Worm (Caenorhabditis elegans) whole organism, young adult: Measurements from ENCODE around the gene col-116.

ENCODE experiments used
- F22D6.2 ChIP-seq: sonication (generic microtip); optimal IDR thresholded peaks from 2 replicates; lab custom pipeline; 2016; ENCODE audit warnings: mild to moderate bottlenecking, missing genetic modification characterization, missing compliant biosample characterization
- F33H1.4 ChIP-seq: fragments of 200-800 bp; sonication (Bioruptor generic); IDR thresholded peaks from 2 replicates; pipeline ENCODE4 v1.3.6; 2022; ENCODE audit warnings: missing genetic modification reagents, missing genetic modification characterization, missing compliant biosample characterization
- F39B2.1 ChIP-seq: fragments of 200-800 bp; sonication (Bioruptor generic); IDR thresholded peaks from 2 replicates; pipeline ENCODE4 v1.3.6; 2022; ENCODE audit warnings: missing genetic modification reagents, missing genetic modification characterization, missing compliant biosample characterization
- F49E8.2 ChIP-seq: sonication (generic microtip); optimal IDR thresholded peaks from 3 replicates; lab custom pipeline; 2017; ENCODE audit warnings: missing genetic modification characterization, mild to moderate bottlenecking, missing compliant biosample characterization, antibody characterized with exemption, moderate library complexity; ENCODE audit not compliant: insufficient read depth
- T07F8.4 ChIP-seq: sonication (generic microtip); optimal IDR thresholded peaks from 2 replicates; lab custom pipeline; 2016; ENCODE audit warnings: mild to moderate bottlenecking, missing genetic modification characterization, moderate library complexity, missing compliant biosample characterization
- Y53G8AR.9 ChIP-seq: fragments of 200-800 bp; sonication (Bioruptor generic); conservative IDR thresholded peaks from 2 replicates; pipeline ENCODE4 v1.3.6; 2022; ENCODE audit warnings: missing genetic modification reagents, missing genetic modification characterization, missing compliant biosample characterization
- Y56A3A.18 ChIP-seq: fragments of 200-800 bp; sonication (Bioruptor generic); IDR thresholded peaks from 2 replicates; pipeline ENCODE4 v1.3.6; 2022; ENCODE audit warnings: missing genetic modification reagents, missing genetic modification characterization, missing compliant biosample characterization
- atf-7 ChIP-seq: sonication (generic microtip); optimal IDR thresholded peaks from 2 replicates; lab custom pipeline; 2017; ENCODE audit warnings: mild to moderate bottlenecking, missing genetic modification characterization, missing compliant biosample characterization
- ceh-40 ChIP-seq: fragments of 200-800 bp; sonication (Bioruptor generic); IDR thresholded peaks from 2 replicates; pipeline ENCODE4 v1.3.6; 2022; ENCODE audit warnings: missing genetic modification characterization, missing compliant biosample characterization
- die-1 ChIP-seq: sonication (generic microtip); optimal IDR thresholded peaks from 2 replicates; lab custom pipeline; 2016; ENCODE audit warnings: missing genotype, mild to moderate bottlenecking, missing genetic modification characterization, missing compliant biosample characterization
- fkh-3 ChIP-seq: sonication (generic microtip); optimal IDR thresholded peaks from 2 replicates; lab custom pipeline; 2016; ENCODE audit warnings: mild to moderate bottlenecking, missing genetic modification characterization, missing compliant biosample characterization
- let-526 ChIP-seq: fragments of 200-800 bp; sonication (Bioruptor generic); IDR thresholded peaks from 2 replicates; pipeline ENCODE4 v1.3.6; 2022; ENCODE audit warnings: missing genetic modification reagents, missing genetic modification characterization, missing compliant biosample characterization
- snpc-4 ChIP-seq, 5 experiments: fragments of 150-350 bp in 1 of 5; sonication (generic microtip) in 4 of 5; optimal IDR thresholded peaks; 2 replicates each; lab custom pipeline; 2014 to 2018; ENCODE audit warnings: missing genetic modification characterization in 5 of 5, missing biosample characterization in 3 of 5, antibody characterized with exemption in 2 of 5, mild to moderate bottlenecking in 2 of 5, missing compliant biosample characterization in 2 of 5, missing genotype in 2 of 5, moderate library complexity in 2 of 5, missing genetic modification reagents in 1 of 5
- tbp1 ChIP-seq: fragments of 200-800 bp; sonication (Bioruptor generic); optimal IDR thresholded peaks from 2 replicates; lab custom pipeline; 2018; ENCODE audit warnings: mild to moderate bottlenecking, missing genetic modification characterization, missing compliant biosample characterization

DNA sequence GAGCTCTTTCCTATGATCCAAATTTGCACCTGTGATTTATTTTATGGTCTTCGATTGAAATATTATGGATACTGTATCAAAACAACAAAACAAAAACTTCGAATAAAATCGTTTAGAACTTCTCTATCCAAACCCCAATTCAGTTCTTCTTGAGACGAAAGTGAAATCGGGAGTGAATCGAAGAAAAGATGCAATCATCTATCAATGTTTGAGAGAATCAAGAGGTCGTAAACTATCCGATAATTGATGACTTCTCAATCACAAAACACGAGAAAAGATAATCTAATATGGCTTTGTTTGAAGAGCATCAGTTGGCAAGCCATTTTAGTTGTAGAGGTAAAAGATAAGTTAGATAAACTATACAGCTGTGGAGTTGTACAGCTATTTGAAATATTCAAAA lies 37.9 kb upstream of the col-116 start:
- TF ChIP-seq snpc-4 (GFP tag; optimal IDR thresholded peaks at IDR 0.05; lab: Kevin White, UChicago) (no peak), snpc-4 (tag; optimal IDR thresholded peaks at IDR 0.05; lab: Kevin White, UChicago) (no peak), Y53G8AR.9 (GFP tag; lab: Robert Waterston, UW) (no peak), die-1 (tag; lab: Kevin White, UChicago) (no peak), F39B2.1 (GFP tag; lab: Robert Waterston, UW) (no peak), F33H1.4 (GFP tag; lab: Robert Waterston, UW) (no peak), let-526 (no peak), F22D6.2 (tag; lab: Kevin White, UChicago) (no peak), T07F8.4 (tag; lab: Kevin White, UChicago) (no peak), fkh-3 (no peak), F49E8.2 (tag; lab: Kevin White, UChicago) (no peak), tbp1 (GFP tag; lab: Kevin White, UChicago) (no peak), atf-7 (no peak), ceh-40 (GFP tag; lab: Robert Waterston, UW) (no peak), Y56A3A.18 (GFP tag; lab: Robert Waterston, UW) (no peak)
